Fruit fly (Drosophila melanogaster): ENCODE results near the gene CG43057.

- TF ChIP-seq chm (GFP tag; IDR thresholded peaks at IDR 0.05) (no peak), CG4360 (GFP tag; IDR thresholded peaks at IDR 0.05) (no peak)
These were observed 40.1 kb downstream of the CG43057 start for dm6 chr2L:8203748-8204147.

Measured in whole organism, embryonic.